Worm (Caenorhabditis elegans) whole organism, L3 larva: ENCODE results near the gene nas-24.

Experiments used
- ceh-16 ChIP-seq: sonication (generic microtip); optimal IDR thresholded peaks from 2 replicates; lab custom pipeline; 2017; ENCODE audit warnings: missing biosample characterization, missing genetic modification characterization
- nhr-11 ChIP-seq: fragments of 150-350 bp; optimal IDR thresholded peaks from 2 replicates; lab custom pipeline; 2014; ENCODE audit warnings: missing biosample characterization, missing genetic modification characterization
- nhr-12 ChIP-seq: fragments of 150-350 bp; optimal IDR thresholded peaks from 2 replicates; lab custom pipeline; 2014; ENCODE audit warnings: missing biosample characterization, missing genetic modification characterization
- nhr-237 ChIP-seq: fragments of 150-350 bp; optimal IDR thresholded peaks from 2 replicates; lab custom pipeline; 2014; ENCODE audit warnings: missing biosample characterization, missing genetic modification characterization
- nhr-28 ChIP-seq: fragments of 150-350 bp; optimal IDR thresholded peaks from 2 replicates; lab custom pipeline; 2014; ENCODE audit warnings: missing biosample characterization, missing genetic modification characterization
- nhr-77 ChIP-seq: fragments of 150-350 bp; optimal IDR thresholded peaks from 2 replicates; lab custom pipeline; 2014; ENCODE audit warnings: missing biosample characterization, missing genetic modification characterization
- pqm-1 ChIP-seq: fragments of 150-350 bp; optimal IDR thresholded peaks from 2 replicates; lab custom pipeline; 2017; ENCODE audit warnings: missing biosample characterization, missing genetic modification characterization, inconsistent platforms
- snpc-4 ChIP-seq: fragments of 150-350 bp; optimal IDR thresholded peaks from 2 replicates; lab custom pipeline; 2014; ENCODE audit warnings: missing biosample characterization, missing genetic modification characterization
- unc-39 ChIP-seq: sonication (generic microtip); optimal IDR thresholded peaks from 4 replicates; lab custom pipeline; 2017; ENCODE audit warnings: missing biosample characterization, missing genetic modification characterization
- ztf-4 ChIP-seq: fragments of 150-350 bp; optimal IDR thresholded peaks from 2 replicates; lab custom pipeline; 2014; ENCODE audit warnings: missing biosample characterization, missing genetic modification characterization

DNA sequence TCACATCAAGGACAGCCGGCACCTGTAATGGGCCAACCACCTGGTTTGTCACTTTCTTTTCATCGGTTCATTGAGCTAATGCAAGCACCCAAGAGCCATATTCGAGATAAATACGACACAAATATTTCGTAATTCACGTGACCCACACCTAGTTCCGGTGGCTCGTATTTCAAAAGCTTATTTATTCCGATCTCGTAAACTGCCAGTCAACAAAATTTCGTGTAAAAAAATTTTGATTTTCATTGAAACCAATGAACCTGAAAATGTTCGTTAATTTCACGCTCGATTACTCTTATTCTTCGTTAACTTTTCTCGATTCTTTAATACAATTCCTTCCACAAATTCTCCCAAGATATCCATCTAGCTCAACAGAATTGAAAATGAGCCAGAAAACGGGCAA lies 20.9 kb downstream of the nas-24 start:
- TF ChIP-seq nhr-11 (tag; lab: Kevin White, UChicago) (no peak), nhr-77 (tag; lab: Kevin White, UChicago) (no peak), ceh-16 (no peak), snpc-4 (tag; lab: Kevin White, UChicago) (no peak), nhr-237 (tag; lab: Kevin White, UChicago) (no peak), nhr-28 (tag; lab: Kevin White, UChicago) (no peak), ztf-4 (tag; lab: Kevin White, UChicago) (no peak), pqm-1 (no peak), nhr-12 (tag; lab: Kevin White, UChicago) (no peak), unc-39 (tag; lab: Kevin White, UChicago) (no peak)
